Fruit fly (Drosophila melanogaster) whole organism, embryonic: ENCODE measurements around the gene CG33654.

ENCODE experiments used
- B-H1 ChIP-seq: fragments of 200-800 bp; sonication (Bioruptor generic); IDR thresholded peaks from 3 replicates; pipeline ENCODE4 v1.3.6; 2022; ENCODE audit warnings: missing biosample characterization, missing genetic modification characterization
- CG12104 ChIP-seq: fragments of 200-800 bp; sonication (Bioruptor generic); optimal IDR thresholded peaks from 3 replicates; lab custom pipeline; 2016; ENCODE audit warnings: missing biosample characterization, missing genetic modification characterization
- CG1233 ChIP-seq: fragments of 200-800 bp; sonication (Bioruptor generic); optimal IDR thresholded peaks from 4 replicates; lab custom pipeline; 2018; ENCODE audit warnings: missing biosample characterization, mild to moderate bottlenecking, missing genetic modification characterization
- CG12391 ChIP-seq: fragments of 200-800 bp; sonication (Bioruptor generic); optimal IDR thresholded peaks from 3 replicates; lab custom pipeline; 2018; ENCODE audit warnings: missing biosample characterization, mild to moderate bottlenecking, missing genetic modification characterization, moderate library complexity
- CG12769 ChIP-seq: fragments of 200-800 bp; sonication (Bioruptor generic); optimal IDR thresholded peaks from 2 replicates; lab custom pipeline; 2019; ENCODE audit warnings: missing biosample characterization, mild to moderate bottlenecking, missing genetic modification characterization, moderate library complexity
- CG15601 ChIP-seq: fragments of 200-800 bp; sonication (Bioruptor generic); optimal IDR thresholded peaks from 3 replicates; lab custom pipeline; 2019; ENCODE audit warnings: missing biosample characterization, mild to moderate bottlenecking, missing genetic modification characterization, moderate library complexity
- CG16815 ChIP-seq: fragments of 200-800 bp; sonication (Bioruptor generic); optimal IDR thresholded peaks from 3 replicates; lab custom pipeline; 2017; ENCODE audit warnings: missing biosample characterization, mild to moderate bottlenecking, missing genetic modification characterization
- CG31365 ChIP-seq: fragments of 200-800 bp; sonication (Bioruptor generic); optimal IDR thresholded peaks from 2 replicates; lab custom pipeline; 2018; ENCODE audit warnings: missing biosample characterization, mild to moderate bottlenecking, missing genetic modification characterization
- CG31441 ChIP-seq: fragments of 200-800 bp; sonication (Bioruptor generic); IDR thresholded peaks from 2 replicates; pipeline ENCODE4 v1.3.6; 2022; ENCODE audit warnings: missing biosample characterization, missing genetic modification characterization
- CG34224 ChIP-seq: fragments of 200-800 bp; sonication (Bioruptor generic); IDR thresholded peaks from 3 replicates; pipeline ENCODE4 v1.3.6; 2022; ENCODE audit warnings: missing biosample characterization, missing genetic modification characterization; ENCODE audit not compliant: partially characterized antibody
- CG34376 ChIP-seq: fragments of 200-800 bp; sonication (Bioruptor generic); optimal IDR thresholded peaks from 2 replicates; lab custom pipeline; 2018; ENCODE audit warnings: missing biosample characterization, mild to moderate bottlenecking, missing genetic modification characterization
- CG34422 ChIP-seq: fragments of 200-800 bp; sonication (Bioruptor generic); IDR thresholded peaks from 3 replicates; pipeline ENCODE4 v1.3.6; 2022; ENCODE audit warnings: missing biosample characterization, missing genetic modification characterization
- CG3847 ChIP-seq: fragments of 200-800 bp; sonication (Bioruptor generic); IDR thresholded peaks from 2 replicates; pipeline ENCODE4 v1.3.6; 2022; ENCODE audit warnings: missing biosample characterization, missing genetic modification characterization
- CG4730 ChIP-seq: fragments of 200-800 bp; sonication (Bioruptor generic); IDR thresholded peaks from 2 replicates; pipeline ENCODE4 v1.3.6; 2022; ENCODE audit warnings: missing biosample characterization, missing genetic modification characterization
- CG6175 ChIP-seq: fragments of 200-800 bp; sonication (Bioruptor generic); IDR thresholded peaks from 3 replicates; pipeline ENCODE4 v1.3.6; 2022; ENCODE audit warnings: missing biosample characterization, missing genetic modification characterization
- CG8388 ChIP-seq: fragments of 200-800 bp; sonication (Bioruptor generic); optimal IDR thresholded peaks from 2 replicates; lab custom pipeline; 2019; ENCODE audit warnings: missing biosample characterization, mild to moderate bottlenecking, missing genetic modification characterization, moderate library complexity
- CG9215 ChIP-seq: fragments of 200-800 bp; sonication (Bioruptor generic); IDR thresholded peaks from 2 replicates; pipeline ENCODE4 v1.3.6; 2022; ENCODE audit warnings: missing biosample characterization, missing genetic modification characterization
- CTCF ChIP-seq: fragments of 200-800 bp; sonication (Bioruptor generic); optimal IDR thresholded peaks from 2 replicates; lab custom pipeline; 2017; ENCODE audit warnings: missing biosample characterization, mild to moderate bottlenecking, missing genetic modification characterization, moderate library complexity
- Chrac-16 ChIP-seq: fragments of 200-800 bp; sonication (Bioruptor generic); optimal IDR thresholded peaks from 3 replicates; lab custom pipeline; 2016; ENCODE audit warnings: missing biosample characterization, missing genetic modification characterization
- D ChIP-seq, 2 experiments: fragments of 200-800 bp in 1 of 2; fragments of >200 bp in 1 of 2; sonication (Bioruptor generic) in 1 of 2; optimal IDR thresholded peaks; 2 replicates in 1 of 2; 3 replicates in 1 of 2; lab custom pipeline; 2017; ENCODE audit warnings: mild to moderate bottlenecking in 1 of 2, missing biosample characterization in 1 of 2, missing genetic modification characterization in 1 of 2, missing genetic modification reagents in 1 of 2
- Doc2 ChIP-seq: fragments of 200-800 bp; sonication (Bioruptor generic); IDR thresholded peaks from 2 replicates; pipeline ENCODE4 v1.3.6; 2022; ENCODE audit warnings: missing biosample characterization, missing genetic modification characterization
- Gsc ChIP-seq: fragments of 200-800 bp; sonication (Bioruptor generic); IDR thresholded peaks from 2 replicates; pipeline ENCODE4 v1.3.6; 2022; ENCODE audit warnings: missing biosample characterization, missing genetic modification characterization
- Hand ChIP-seq: fragments of 200-800 bp; sonication (Bioruptor generic); optimal IDR thresholded peaks from 2 replicates; lab custom pipeline; 2017; ENCODE audit warnings: mild to moderate bottlenecking, missing biosample characterization, missing genetic modification reagents, missing genetic modification characterization
- MBD-R2 ChIP-seq: fragments of 200-800 bp; sonication (Bioruptor generic); IDR thresholded peaks from 2 replicates; pipeline ENCODE4 v1.3.6; 2022; ENCODE audit warnings: missing biosample characterization, missing genetic modification characterization
- Mad ChIP-seq: fragments of 200-800 bp; sonication (Bioruptor generic); optimal IDR thresholded peaks from 2 replicates; lab custom pipeline; 2016; ENCODE audit warnings: missing biosample characterization, missing genetic modification characterization
- Myb ChIP-seq: fragments of 200-800 bp; sonication (Bioruptor generic); optimal IDR thresholded peaks from 2 replicates; lab custom pipeline; 2016; ENCODE audit warnings: missing biosample characterization, missing genetic modification characterization
- Optix ChIP-seq: fragments of 200-800 bp; sonication (Bioruptor generic); IDR thresholded peaks from 3 replicates; pipeline ENCODE4 v1.3.6; 2022; ENCODE audit warnings: missing biosample characterization, missing genetic modification characterization
- Scr ChIP-seq: fragments of 200-800 bp; sonication (Bioruptor generic); IDR thresholded peaks from 2 replicates; pipeline ENCODE4 v1.3.6; 2022; ENCODE audit warnings: missing biosample characterization, missing genetic modification characterization; ENCODE audit not compliant: partially characterized antibody
- Sox102F ChIP-seq: fragments of 200-800 bp; sonication (Bioruptor generic); optimal IDR thresholded peaks from 2 replicates; lab custom pipeline; 2018; ENCODE audit warnings: missing biosample characterization, mild to moderate bottlenecking, missing genetic modification characterization, moderate library complexity
- Ssrp ChIP-seq: fragments of 200-800 bp; sonication (Bioruptor generic); optimal IDR thresholded peaks from 2 replicates; lab custom pipeline; 2018; ENCODE audit warnings: missing biosample characterization, mild to moderate bottlenecking, missing genetic modification characterization, moderate library complexity
- TFAM ChIP-seq: fragments of 200-800 bp; sonication (Bioruptor generic); optimal IDR thresholded peaks from 2 replicates; lab custom pipeline; 2017; ENCODE audit warnings: missing biosample characterization, missing genetic modification characterization, inconsistent platforms
- ac ChIP-seq: fragments of 200-800 bp; sonication (Bioruptor generic); optimal IDR thresholded peaks from 3 replicates; lab custom pipeline; 2017; ENCODE audit warnings: missing biosample characterization, mild to moderate bottlenecking, missing genetic modification characterization
- amos ChIP-seq: fragments of 200-800 bp; sonication (Bioruptor generic); IDR thresholded peaks from 2 replicates; pipeline ENCODE4 v1.3.6; 2022; ENCODE audit warnings: missing biosample characterization, missing genetic modification characterization; ENCODE audit not compliant: partially characterized antibody
- ap ChIP-seq: fragments of 200-800 bp; sonication (Bioruptor generic); IDR thresholded peaks from 2 replicates; pipeline ENCODE4 v1.3.6; 2022; ENCODE audit warnings: missing biosample characterization, missing genetic modification characterization
- ato ChIP-seq: fragments of 200-800 bp; sonication (Bioruptor generic); IDR thresholded peaks from 2 replicates; pipeline ENCODE4 v1.3.6; 2022; ENCODE audit warnings: missing biosample characterization, missing genetic modification characterization; ENCODE audit not compliant: partially characterized antibody
- bab2 ChIP-seq: fragments of 200-800 bp; sonication (Bioruptor generic); optimal IDR thresholded peaks from 2 replicates; lab custom pipeline; 2016; ENCODE audit warnings: missing biosample characterization, missing genetic modification characterization
- cad ChIP-seq: fragments of >200 bp; optimal IDR thresholded peaks from 2 replicates; lab custom pipeline; 2017; ENCODE audit warnings: missing biosample characterization, missing genetic modification characterization
- crp ChIP-seq, 2 experiments: fragments of 200-800 bp; sonication (Bioruptor generic); optimal IDR thresholded peaks; 2 replicates in 1 of 2; 3 replicates in 1 of 2; lab custom pipeline; 2017; ENCODE audit warnings: missing biosample characterization in 2 of 2, missing genetic modification characterization in 2 of 2, mild to moderate bottlenecking in 1 of 2, moderate library complexity in 1 of 2
- emc ChIP-seq: fragments of 200-800 bp; sonication (Bioruptor generic); optimal IDR thresholded peaks from 2 replicates; lab custom pipeline; 2016; ENCODE audit warnings: missing biosample characterization, missing genetic modification characterization
- fd96Cb ChIP-seq: fragments of 200-800 bp; sonication (Bioruptor generic); optimal IDR thresholded peaks from 2 replicates; lab custom pipeline; 2018; ENCODE audit warnings: missing biosample characterization, mild to moderate bottlenecking, missing genetic modification characterization, moderate library complexity
- grn ChIP-seq: fragments of 200-800 bp; sonication (Bioruptor generic); optimal IDR thresholded peaks from 3 replicates; lab custom pipeline; 2017; ENCODE audit warnings: missing biosample characterization, missing genetic modification characterization
- jigr1 ChIP-seq: fragments of 200-800 bp; sonication (Bioruptor generic); IDR thresholded peaks from 3 replicates; pipeline ENCODE4 v1.3.6; 2022; ENCODE audit warnings: missing biosample characterization, missing genetic modification characterization
- jing ChIP-seq: fragments of 200-800 bp; sonication (Bioruptor generic); optimal IDR thresholded peaks from 2 replicates; lab custom pipeline; 2018; ENCODE audit warnings: missing biosample characterization, mild to moderate bottlenecking, missing genetic modification characterization
- pb ChIP-seq: fragments of 200-800 bp; sonication (Bioruptor generic); optimal IDR thresholded peaks from 3 replicates; lab custom pipeline; 2016; ENCODE audit warnings: missing biosample characterization, missing genetic modification characterization
- pho ChIP-seq: fragments of 200-800 bp; sonication (Bioruptor generic); optimal IDR thresholded peaks from 2 replicates; lab custom pipeline; 2016; ENCODE audit warnings: missing biosample characterization, missing genetic modification characterization
- psq ChIP-seq: fragments of 200-800 bp; sonication (Bioruptor generic); optimal IDR thresholded peaks from 2 replicates; lab custom pipeline; 2017; ENCODE audit warnings: missing biosample characterization, missing genetic modification characterization
- salm ChIP-seq: fragments of 200-800 bp; sonication (Bioruptor generic); optimal IDR thresholded peaks from 2 replicates; lab custom pipeline; 2018; ENCODE audit warnings: missing biosample characterization, mild to moderate bottlenecking, missing genetic modification characterization
- shn ChIP-seq: fragments of 200-800 bp; sonication (Bioruptor generic); optimal IDR thresholded peaks from 3 replicates; lab custom pipeline; 2016; ENCODE audit warnings: missing biosample characterization, missing genetic modification characterization
- sqz ChIP-seq: fragments of 200-800 bp; sonication (Bioruptor generic); optimal IDR thresholded peaks from 3 replicates; lab custom pipeline; 2018; ENCODE audit warnings: missing biosample characterization, mild to moderate bottlenecking, missing genetic modification characterization
- tio ChIP-seq: fragments of 200-800 bp; sonication (Bioruptor generic); optimal IDR thresholded peaks from 2 replicates; lab custom pipeline; 2017; ENCODE audit warnings: missing biosample characterization, missing genetic modification characterization, inconsistent platforms
- zfh2 ChIP-seq: fragments of 200-800 bp; sonication (Bioruptor generic); optimal IDR thresholded peaks from 2 replicates; lab custom pipeline; 2016; ENCODE audit warnings: missing biosample characterization, missing genetic modification characterization

CG33654 gene

DNA sequence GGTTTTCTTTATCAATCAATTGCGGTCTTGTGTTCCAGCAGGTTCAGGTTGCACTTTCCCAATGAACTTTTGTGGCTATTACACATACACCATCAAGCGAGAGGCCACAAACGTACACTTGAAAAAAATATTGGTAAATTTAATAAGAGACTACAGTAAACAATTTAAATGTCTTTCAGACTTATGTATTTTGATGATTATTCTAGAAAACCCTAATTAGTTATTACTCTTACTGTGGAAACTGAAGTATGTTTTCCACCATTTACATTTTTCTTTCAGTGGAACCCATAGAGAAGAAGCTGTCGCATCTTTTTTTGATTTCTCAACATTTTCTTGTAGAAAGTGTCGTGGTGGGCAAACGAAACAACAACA is 48.9 kb downstream of the CG33654 start (continued):
- TF ChIP-seq CG12391 (tag; lab: Kevin White, UChicago) (peak; percentile 95), ac (GFP tag; lab: Kevin White, UChicago) (peak; percentile 2), pb (GFP tag; lab: Kevin White, UChicago) (peak; percentile 84), D (optimal IDR thresholded peaks at IDR 0.05; lab: Kevin White, UChicago) (no peak), D (GFP tag; optimal IDR thresholded peaks at IDR 0.05; lab: Kevin White, UChicago) (peak; percentile 94), emc (peak; percentile 86), fd96Cb (tag; lab: Kevin White, UChicago) (peak; percentile 96), Mad (GFP tag; lab: Kevin White, UChicago) (peak; percentile 88), CG9215 (no peak), CG12104 (GFP tag; lab: Kevin White, UChicago) (peak; percentile 81), ato (GFP tag; lab: Robert Waterston, UW) (no peak), amos (GFP tag; lab: Robert Waterston, UW) (no peak), jing (GFP tag; lab: Kevin White, UChicago) (peak; percentile 86), Gsc (GFP tag; lab: Robert Waterston, UW) (no peak; the same call in 1 of the 2 replicates), tio (GFP tag; lab: Kevin White, UChicago) (peak; percentile 93), ap (GFP tag; lab: Robert Waterston, UW) (peak; percentile 90), CG12769 (tag; lab: Kevin White, UChicago) (peak; percentile 76), Chrac-16 (GFP tag; lab: Kevin White, UChicago) (peak; percentile 83), CG34422 (GFP tag; lab: Robert Waterston, UW) (peak; percentile 90), CG4730 (GFP tag; lab: Robert Waterston, UW) (peak; percentile 86), pho (GFP tag; lab: Kevin White, UChicago) (peak; percentile 83), CG16815 (GFP tag; lab: Kevin White, UChicago) (peak; percentile 74), Optix (peak; percentile 47; the same call in 2 of the 3 replicates), MBD-R2 (peak; percentile 62; the same call in 1 of the 2 replicates), CG34376 (no peak), CG8388 (GFP tag; lab: Kevin White, UChicago) (peak; percentile 96), bab2 (GFP tag; lab: Kevin White, UChicago) (peak; percentile 95), CG3847 (no peak; the same call in 1 of the 2 replicates), cad (GFP tag; lab: Kevin White, UChicago) (no peak), CG15601 (tag; lab: Kevin White, UChicago) (peak; percentile 93), CG1233 (GFP tag; lab: Kevin White, UChicago) (peak; percentile 88), sqz (peak; percentile 86), CG31441 (peak; percentile 98), zfh2 (GFP tag; lab: Kevin White, UChicago) (peak; percentile 70), CG6175 (GFP tag; lab: Robert Waterston, UW) (0 out of 3 replicates have a peak, but pooled peaks have one; percentile 64), salm (tag; lab: Kevin White, UChicago) (peak; percentile 94), CG34224 (GFP tag; lab: Robert Waterston, UW) (no peak), TFAM (peak; percentile 65), psq (GFP tag; lab: Kevin White, UChicago) (peak; percentile 72), Hand (GFP tag; lab: Kevin White, UChicago) (peak; percentile 71), jigr1 (GFP tag; lab: Robert Waterston, UW) (peak; percentile 81), crp (GFP tag; optimal IDR thresholded peaks at IDR 0.05; lab: Kevin White, UChicago) (peak in 1 of 2 experiments; percentile 46), Ssrp (tag; lab: Kevin White, UChicago) (peak; percentile 95), CG31365 (peak; percentile 57), grn (GFP tag; lab: Kevin White, UChicago) (no peak), Sox102F (peak; percentile 99), CTCF (GFP tag; lab: Kevin White, UChicago) (peak; percentile 65), Scr (GFP tag; lab: Robert Waterston, UW) (no peak), B-H1 (GFP tag; lab: Robert Waterston, UW) (peak; percentile 86), Doc2 (peak; percentile 31; the same call in 1 of the 2 replicates), Myb (GFP tag; lab: Kevin White, UChicago) (peak; percentile 75), shn (GFP tag; lab: Kevin White, UChicago) (peak; percentile 83)
